Fruit fly (Drosophila melanogaster) S2 (cell line): ENCODE measurements around the gene bon.

Experiments used
- CG8478 ChIP-seq: fragments of >200 bp; optimal IDR thresholded peaks from 2 replicates; lab custom pipeline; 2018
- CTCF ChIP-seq, 2 experiments: fragments of >200 bp; optimal IDR thresholded peaks; 2 replicates each; lab custom pipeline; 2018

bon gene

dm6 chr3R:20552093-20552492 lies 40.8 kb upstream of the bon start, which contains the start of gene Stat92E:
Stat92E (minus strand) TSS chr3R:20552311.
- no peak for TF ChIP-seq CTCF (optimal IDR thresholded peaks at IDR 0.05; lab: Kevin White, UChicago)
- no peak for TF ChIP-seq CG8478 (lab: Kevin White, UChicago)

dm6 chr3R:20554300-20554699 lies 38.6 kb upstream of the bon start, which contains the start of gene att-ORFB:
att-ORFB (minus strand) TSS chr3R:20554400.
- TF ChIP-seq CG8478 (lab: Kevin White, UChicago) (no peak), CTCF (optimal IDR thresholded peaks at IDR 0.05; lab: Kevin White, UChicago) (no peak)

- TF ChIP-seq CG8478 (lab: Kevin White, UChicago): no peak
- TF ChIP-seq CTCF (optimal IDR thresholded peaks at IDR 0.05; lab: Kevin White, UChicago): no peak
Measured at dm6 chr3R:20555023-20555422, 37.9 kb upstream of the bon start.

DNA sequence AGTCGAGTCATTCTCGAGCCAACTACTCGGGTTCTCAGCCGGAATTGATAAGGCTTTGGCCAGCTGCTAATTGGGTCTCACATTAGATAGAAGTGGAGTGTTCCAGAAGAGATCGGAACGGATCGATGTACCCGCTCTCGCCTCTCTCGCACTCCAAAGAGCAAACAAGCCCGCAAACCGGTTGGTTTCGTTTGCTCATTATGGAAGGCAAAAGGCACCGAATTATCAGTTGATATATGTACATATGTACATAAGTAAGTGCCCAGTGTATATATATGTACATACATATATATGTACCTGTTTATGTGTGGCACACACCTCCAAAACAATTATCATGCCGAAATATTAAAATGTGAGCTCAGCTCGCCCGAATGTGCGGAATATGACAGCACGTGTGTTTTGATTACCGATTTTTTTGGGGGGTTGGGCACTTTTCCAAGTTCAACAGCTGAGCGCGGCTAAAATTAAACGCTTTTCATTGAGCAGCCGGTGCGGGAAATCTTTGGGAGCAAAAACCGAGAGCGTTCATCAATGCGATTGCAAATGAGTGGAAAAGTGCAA lies 37.1 kb upstream of the bon start:
- no peak for TF ChIP-seq CTCF (optimal IDR thresholded peaks at IDR 0.05; lab: Kevin White, UChicago)
- no peak for TF ChIP-seq CG8478 (lab: Kevin White, UChicago)

- TF ChIP-seq CG8478 (lab: Kevin White, UChicago): no peak
- TF ChIP-seq CTCF (optimal IDR thresholded peaks at IDR 0.05; lab: Kevin White, UChicago): no peak
Measured at dm6 chr3R:20556281-20557113, 36.4 kb upstream of the bon start.

DNA sequence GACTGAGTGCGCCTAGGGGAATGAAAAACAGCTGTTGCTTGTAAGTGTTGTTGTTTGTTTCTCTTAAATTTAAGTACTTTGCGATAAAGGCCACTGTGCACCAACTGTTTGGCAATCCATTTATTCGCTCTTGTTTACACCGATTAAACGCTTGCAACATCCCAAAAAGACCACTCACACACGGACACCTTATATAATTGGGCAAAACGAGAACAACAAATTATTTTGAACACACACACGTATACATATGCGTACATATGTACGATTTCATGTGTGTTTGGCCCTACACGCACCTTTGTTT lies 35.9 kb upstream of the bon start:
- TF ChIP-seq CTCF (optimal IDR thresholded peaks at IDR 0.05; lab: Kevin White, UChicago) (no peak), CG8478 (lab: Kevin White, UChicago) (no peak)

DNA sequence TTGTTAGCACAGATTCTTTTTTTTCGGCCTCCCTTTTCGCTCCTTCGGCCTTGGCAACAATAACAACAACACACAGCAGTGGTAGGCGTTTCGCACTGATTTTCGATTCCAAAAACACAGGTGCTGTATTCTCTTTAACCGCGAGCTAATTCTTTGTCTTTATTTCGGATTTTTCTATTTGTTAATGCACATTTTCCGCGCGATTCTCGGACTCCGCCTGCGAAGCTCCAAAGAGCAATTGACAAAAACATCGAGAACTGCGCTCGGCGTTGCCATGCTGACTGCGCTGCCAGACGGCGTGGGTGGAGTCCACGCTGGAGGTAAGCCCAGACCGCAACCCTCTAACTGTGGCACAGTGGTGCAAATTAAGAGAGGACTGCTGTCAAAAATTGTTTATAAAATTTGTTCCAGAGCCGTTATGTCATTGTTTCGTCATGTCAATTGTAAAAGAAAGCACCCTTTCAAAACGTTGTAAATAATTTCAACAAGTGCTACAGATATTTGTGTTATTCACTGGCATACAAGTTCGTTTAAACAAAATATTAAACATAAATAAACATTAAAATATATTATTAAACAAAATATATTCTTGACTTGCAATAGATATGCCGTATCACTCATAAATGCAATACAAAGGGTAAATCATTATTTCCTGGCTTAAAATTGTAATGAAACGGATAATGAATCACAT lies 35.4 kb upstream of the bon start, which contains the start of the genes DPCoAC and CG5180:
Gene DPCoAC (minus strand): TSS at position 253 of the 691 bp plus-strand sequence.
Gene CG5180 (plus strand): TSS at position 516 of the 691 bp plus-strand sequence.
- TF ChIP-seq CTCF (optimal IDR thresholded peaks at IDR 0.05; lab: Kevin White, UChicago): peak; percentile 58 to 66
- no peak for TF ChIP-seq CG8478 (lab: Kevin White, UChicago)

- TF ChIP-seq CTCF (optimal IDR thresholded peaks at IDR 0.05; lab: Kevin White, UChicago) (no peak), CG8478 (lab: Kevin White, UChicago) (no peak)
Measured at dm6 chr3R:20558106-20558489, 34.8 kb upstream of the bon start.

DNA sequence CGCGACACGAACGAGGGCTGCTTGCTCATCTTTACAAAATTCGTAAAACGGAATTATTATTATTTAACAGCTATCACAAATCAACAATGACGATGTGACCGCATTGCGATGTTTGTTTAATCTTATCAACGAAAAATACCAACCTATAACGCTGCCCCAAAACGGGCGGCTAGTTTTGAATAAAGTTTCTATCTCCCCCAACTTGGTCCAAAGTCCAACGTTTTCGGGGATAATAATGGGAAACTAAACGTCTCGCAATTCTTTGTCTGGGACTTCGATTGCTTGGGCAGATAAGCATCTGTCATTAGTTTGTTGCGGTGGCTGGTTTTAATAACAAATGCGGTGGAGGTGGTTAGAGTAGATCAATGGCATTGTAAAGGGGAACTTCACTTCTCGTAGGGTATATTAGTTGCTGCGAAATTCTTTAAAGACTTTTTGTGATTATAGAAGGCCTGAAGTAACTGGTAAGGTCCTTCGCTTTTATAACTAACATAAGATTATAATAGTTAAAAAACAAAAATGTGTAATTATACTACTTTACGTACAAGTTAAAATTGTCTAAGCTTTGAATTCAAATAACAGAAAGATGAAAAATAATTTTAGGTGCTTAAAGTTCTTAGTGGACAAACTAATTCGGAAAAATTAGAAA lies 32.8 kb upstream of the bon start, which contains the start of gene CG15922:
Gene CG15922 (minus strand): TSS at position 262 of the 649 bp plus-strand sequence.
- TF ChIP-seq CG8478 (lab: Kevin White, UChicago) (no peak), CTCF (optimal IDR thresholded peaks at IDR 0.05; lab: Kevin White, UChicago) (no peak)

DNA sequence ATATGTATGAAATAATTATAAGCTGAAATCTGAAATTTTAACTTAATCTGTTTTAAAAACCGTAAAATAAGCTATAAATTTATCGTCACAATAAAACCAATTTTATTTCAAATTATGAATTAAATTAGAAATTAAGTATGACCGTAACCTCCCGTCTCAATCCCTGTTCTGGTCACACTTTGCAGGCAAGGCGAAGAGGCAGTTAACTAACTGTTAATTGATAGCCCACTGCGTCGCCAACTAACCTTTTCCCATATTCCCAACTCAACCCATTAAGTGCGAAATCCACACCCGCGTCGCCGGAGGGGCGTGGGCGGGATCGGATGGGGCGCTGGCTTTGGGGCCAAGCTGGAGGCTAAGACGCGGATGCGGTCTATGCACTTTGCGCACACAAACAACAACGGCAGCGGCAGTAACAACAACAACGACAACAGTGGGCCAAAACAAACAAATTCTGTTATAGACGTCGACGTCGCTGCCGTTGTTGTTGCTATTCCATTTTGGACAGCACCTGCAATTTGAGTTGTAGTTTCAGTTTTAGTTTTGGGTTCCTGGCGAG lies 32.2 kb upstream of the bon start, which contains the start of gene CG5191:
Gene CG5191 (plus strand): TSS at position 198 of the 559 bp plus-strand sequence.
- no peak for TF ChIP-seq CG8478 (lab: Kevin White, UChicago)
- no peak for TF ChIP-seq CTCF (optimal IDR thresholded peaks at IDR 0.05; lab: Kevin White, UChicago)

DNA sequence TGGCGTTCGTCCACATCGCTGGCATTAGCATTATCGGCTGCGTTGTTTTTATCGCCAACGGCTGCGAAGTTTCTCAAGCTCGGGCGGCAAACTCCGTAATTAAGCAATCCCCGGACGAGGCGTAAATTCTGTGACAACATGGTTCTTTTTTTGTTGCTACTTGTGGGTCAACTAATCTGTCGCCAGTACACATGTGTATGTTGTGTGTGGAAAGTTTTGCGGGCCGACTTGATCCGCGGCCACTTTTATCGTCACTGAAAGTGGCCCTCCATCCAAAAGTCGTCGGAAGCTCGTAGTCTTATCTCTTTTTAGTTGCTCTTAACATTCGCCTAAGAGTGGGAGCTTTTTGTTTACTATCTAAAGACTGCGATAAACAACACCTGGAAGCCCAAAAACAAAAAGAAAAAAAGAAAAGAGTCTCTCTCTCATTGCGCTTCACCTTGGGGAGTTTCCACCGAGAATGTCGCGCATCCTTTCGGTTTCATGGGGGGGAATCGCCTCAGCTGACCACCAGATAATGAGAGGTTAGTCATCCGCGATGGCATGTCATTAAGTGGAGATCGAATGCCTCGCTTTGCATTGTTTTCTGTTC lies 29.0 kb upstream of the bon start, which contains the start of gene CG10877:
Gene CG10877 (minus strand): TSS at position 238 of the 592 bp plus-strand sequence.
- TF ChIP-seq CTCF (optimal IDR thresholded peaks at IDR 0.05; lab: Kevin White, UChicago): no peak
- TF ChIP-seq CG8478 (lab: Kevin White, UChicago): no peak

DNA sequence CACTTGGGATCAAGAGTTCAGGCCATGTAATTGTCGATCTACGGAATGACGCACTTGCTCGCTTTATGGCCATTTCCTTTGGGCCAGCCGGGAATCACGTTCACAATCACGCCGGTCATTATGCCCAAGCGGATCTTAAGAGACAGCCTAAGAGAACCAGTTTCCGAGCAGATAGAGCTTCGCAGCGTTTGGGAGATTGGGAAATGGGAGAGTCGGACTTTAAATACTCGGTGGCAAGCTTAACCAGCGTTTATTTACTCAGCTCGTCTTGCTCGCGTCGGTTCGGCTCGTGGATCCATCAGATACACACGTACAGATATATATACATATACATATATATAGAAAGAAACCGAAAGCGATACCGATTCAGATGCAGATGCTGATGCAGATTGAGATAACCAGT lies 27.4 kb upstream of the bon start:
- TF ChIP-seq CG8478 (lab: Kevin White, UChicago) (no peak), CTCF (optimal IDR thresholded peaks at IDR 0.05; lab: Kevin White, UChicago) (no peak)

DNA sequence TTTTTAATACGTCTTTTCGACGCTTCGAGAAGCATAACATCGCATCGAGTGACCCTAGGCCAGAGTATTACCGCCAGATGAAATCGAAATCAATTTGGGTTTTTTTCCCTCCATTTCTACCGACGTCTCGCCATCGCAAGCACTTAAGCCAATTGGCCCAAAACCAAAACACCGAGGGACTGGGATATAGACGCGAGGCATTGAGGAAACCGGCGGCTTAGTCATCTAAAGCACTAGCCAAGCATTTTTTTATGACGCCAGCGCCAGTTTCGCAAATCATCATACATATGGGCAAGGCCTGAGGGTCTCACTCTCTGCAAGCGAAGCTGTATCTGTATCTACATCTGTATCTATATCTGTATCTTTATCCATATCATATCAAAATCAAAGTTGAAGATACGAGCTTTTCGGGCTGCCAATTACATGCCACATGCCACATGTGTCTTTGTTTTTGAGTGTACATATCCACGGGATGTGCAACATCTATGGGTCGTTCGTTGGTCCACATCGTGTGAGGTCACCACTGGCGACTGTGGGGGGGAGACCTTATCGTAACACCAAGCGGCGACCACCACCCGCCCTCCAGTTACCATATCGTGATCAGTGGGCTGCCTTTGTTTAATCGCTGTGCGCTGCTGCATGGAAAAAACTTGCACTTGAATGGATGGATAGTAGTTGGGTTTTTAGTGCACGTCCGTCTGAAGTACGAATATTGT lies 25.3 kb upstream of the bon start:
- TF ChIP-seq CTCF (optimal IDR thresholded peaks at IDR 0.05; lab: Kevin White, UChicago) (no peak), CG8478 (lab: Kevin White, UChicago) (no peak)
